Worm (Caenorhabditis elegans): ENCODE data around the gene idpp-13.

idpp-13 gene

DNA sequence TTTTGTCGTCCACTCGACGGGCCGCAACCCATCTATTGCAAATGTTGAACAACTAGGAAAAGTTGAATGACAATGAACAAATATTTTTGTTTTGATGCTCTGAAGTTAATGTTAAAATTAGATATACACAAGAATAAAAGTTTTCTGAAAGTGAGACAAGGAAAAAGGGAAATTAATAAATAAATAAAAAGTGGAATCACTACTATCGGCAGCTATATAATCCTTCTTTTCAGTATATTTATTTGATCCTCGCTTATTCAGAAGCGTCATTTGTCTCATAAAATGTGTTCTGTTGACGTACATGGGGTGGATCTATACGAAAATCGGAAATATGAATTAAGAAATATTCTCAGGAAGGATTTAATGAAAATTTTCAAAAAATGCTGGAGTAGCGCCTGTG is 9.4 kb upstream of the idpp-13 start, which contains the start of gene pef-1:
pef-1 (minus strand) TSS at position 101 of the 400 bp plus-strand sequence.
- TF ChIP-seq B0310.2 (tag; optimal IDR thresholded peaks at IDR 0.05) (no peak), F13C5.2 (tag; optimal IDR thresholded peaks at IDR 0.05) (no peak), aly-1 (tag; optimal IDR thresholded peaks at IDR 0.05) (no peak)

DNA sequence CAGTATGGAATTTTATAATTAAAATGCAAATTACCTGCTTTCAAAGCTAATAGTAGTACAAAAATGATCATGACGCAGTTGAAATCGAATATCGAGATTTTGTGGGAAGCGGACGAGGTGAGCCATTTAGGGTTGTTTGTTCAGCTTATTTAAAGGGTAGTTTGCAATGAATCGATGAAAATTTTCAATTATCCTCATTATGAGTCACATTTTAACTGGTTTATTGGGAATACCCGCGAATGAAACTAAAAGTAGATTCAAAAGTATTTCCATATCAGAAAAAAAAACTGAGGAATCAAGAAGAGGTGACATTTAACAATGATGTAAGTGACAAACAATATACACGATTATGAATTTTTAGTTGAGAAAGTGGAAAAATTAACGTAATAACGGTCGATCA is 2.5 kb upstream of the idpp-13 start, which contains the start of gene F23H11.7:
F23H11.7 (minus strand) TSS at position 101 of the 400 bp plus-strand sequence.
- TF ChIP-seq F13C5.2 (tag; optimal IDR thresholded peaks at IDR 0.05) = no peak
- TF ChIP-seq ceh-36 (tag; optimal IDR thresholded peaks at IDR 0.05) = no peak
- no peak for TF ChIP-seq pes-1 (GFP tag; IDR thresholded peaks at IDR 0.05)
- TF ChIP-seq aly-1 (tag; optimal IDR thresholded peaks at IDR 0.05) = no peak
- TF ChIP-seq tra-4 (tag; optimal IDR thresholded peaks at IDR 0.05) = no peak
- TF ChIP-seq B0310.2 (tag; optimal IDR thresholded peaks at IDR 0.05) = no peak
- TF ChIP-seq scrt-1 (GFP tag; IDR thresholded peaks at IDR 0.05) = no peak
- no peak for TF ChIP-seq flt-1 (GFP tag; IDR thresholded peaks at IDR 0.05)
- no peak for TF ChIP-seq hmbx-1 (tag; optimal IDR thresholded peaks at IDR 0.05)
- TF ChIP-seq ceh-13 (GFP tag; optimal IDR thresholded peaks at IDR 0.05) = no peak
- no peak for TF ChIP-seq tbx-11 (GFP tag; IDR thresholded peaks at IDR 0.05)
- no peak for TF ChIP-seq sea-1 (GFP tag; conservative IDR thresholded peaks at IDR 0.05)
- TF ChIP-seq hnd-1 (tag; optimal IDR thresholded peaks at IDR 0.05) = no peak
- no peak for TF ChIP-seq hmg-4 (GFP tag; optimal IDR thresholded peaks at IDR 0.05)
- TF ChIP-seq tbx-37 (GFP tag; conservative IDR thresholded peaks at IDR 0.05) = no peak
- no peak for TF ChIP-seq ama-1 (optimal IDR thresholded peaks at IDR 0.05)
- no peak for TF ChIP-seq ets-7 (tag; optimal IDR thresholded peaks at IDR 0.05)

- no peak for TF ChIP-seq hmbx-1 (tag; optimal IDR thresholded peaks at IDR 0.05)
- TF ChIP-seq flt-1 (GFP tag; IDR thresholded peaks at IDR 0.05) = no peak
- no peak for TF ChIP-seq tra-4 (tag; optimal IDR thresholded peaks at IDR 0.05)
- TF ChIP-seq tbx-11 (GFP tag; IDR thresholded peaks at IDR 0.05) = no peak
- no peak for TF ChIP-seq hmg-4 (GFP tag; optimal IDR thresholded peaks at IDR 0.05)
- no peak for TF ChIP-seq B0310.2 (tag; optimal IDR thresholded peaks at IDR 0.05)
- TF ChIP-seq ceh-36 (tag; optimal IDR thresholded peaks at IDR 0.05) = no peak
- no peak for TF ChIP-seq hnd-1 (tag; optimal IDR thresholded peaks at IDR 0.05)
- no peak for TF ChIP-seq sea-1 (GFP tag; conservative IDR thresholded peaks at IDR 0.05)
- no peak for TF ChIP-seq F13C5.2 (tag; optimal IDR thresholded peaks at IDR 0.05)
- TF ChIP-seq ceh-13 (GFP tag; optimal IDR thresholded peaks at IDR 0.05) = no peak
- TF ChIP-seq pes-1 (GFP tag; IDR thresholded peaks at IDR 0.05) = no peak
- TF ChIP-seq scrt-1 (GFP tag; IDR thresholded peaks at IDR 0.05) = no peak
- TF ChIP-seq aly-1 (tag; optimal IDR thresholded peaks at IDR 0.05) = no peak
- no peak for TF ChIP-seq tbx-37 (GFP tag; conservative IDR thresholded peaks at IDR 0.05)
Observed at ce11 chrIII:910540-911311, 6.1 kb downstream of the idpp-13 start, which contains the start of the genes F23H11.5 and bra-2. Gene F23H11.5 (minus strand): TSS chrIII:910590. Gene bra-2 (plus strand): TSS chrIII:911261.

- TF ChIP-seq F13C5.2 (tag; optimal IDR thresholded peaks at IDR 0.05) (no peak), sea-1 (GFP tag; conservative IDR thresholded peaks at IDR 0.05) (no peak), flt-1 (GFP tag; IDR thresholded peaks at IDR 0.05) (no peak), pes-1 (GFP tag; IDR thresholded peaks at IDR 0.05) (no peak), scrt-1 (GFP tag; IDR thresholded peaks at IDR 0.05) (no peak), hmg-4 (GFP tag; optimal IDR thresholded peaks at IDR 0.05) (no peak), ets-7 (tag; optimal IDR thresholded peaks at IDR 0.05) (no peak), hnd-1 (tag; optimal IDR thresholded peaks at IDR 0.05) (no peak), hmbx-1 (tag; optimal IDR thresholded peaks at IDR 0.05) (no peak), tra-4 (tag; optimal IDR thresholded peaks at IDR 0.05) (no peak), B0310.2 (tag; optimal IDR thresholded peaks at IDR 0.05) (no peak), tbx-37 (GFP tag; conservative IDR thresholded peaks at IDR 0.05) (no peak), aly-1 (tag; optimal IDR thresholded peaks at IDR 0.05) (no peak), ceh-36 (tag; optimal IDR thresholded peaks at IDR 0.05) (no peak), ceh-13 (GFP tag; optimal IDR thresholded peaks at IDR 0.05) (no peak), tbx-11 (GFP tag; IDR thresholded peaks at IDR 0.05) (no peak), ama-1 (optimal IDR thresholded peaks at IDR 0.05) (no peak)
Observed at ce11 chrIII:909540-909939, 7.3 kb downstream of the idpp-13 start, which contains the start of gene crls-1. Gene crls-1 (minus strand): TSS chrIII:909902.

DNA sequence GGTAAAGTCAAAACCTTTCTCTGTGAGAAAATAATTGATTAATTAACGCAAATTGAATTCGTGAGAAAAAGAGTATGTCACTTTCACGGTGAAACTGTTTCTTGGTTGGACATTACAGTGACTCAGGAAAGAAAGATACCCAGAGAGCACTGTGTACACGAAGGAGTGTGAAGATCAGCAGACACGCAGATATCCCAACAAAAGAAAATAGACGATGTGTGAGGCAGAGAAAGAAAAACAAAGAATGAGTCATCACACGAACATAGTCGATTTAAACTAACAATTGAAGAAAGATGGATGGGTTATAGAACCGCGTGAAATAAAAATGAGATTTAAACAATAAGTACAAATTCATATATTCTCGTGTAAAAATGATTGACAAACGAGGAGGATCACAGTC is 8.8 kb downstream of the idpp-13 start:
- TF ChIP-seq pes-1 (GFP tag; IDR thresholded peaks at IDR 0.05) = no peak
- TF ChIP-seq ets-7 (tag; optimal IDR thresholded peaks at IDR 0.05) = no peak
- no peak for TF ChIP-seq scrt-1 (GFP tag; IDR thresholded peaks at IDR 0.05)
- no peak for TF ChIP-seq hmbx-1 (tag; optimal IDR thresholded peaks at IDR 0.05)
- TF ChIP-seq ceh-13 (GFP tag; optimal IDR thresholded peaks at IDR 0.05) = no peak
- no peak for TF ChIP-seq ama-1 (optimal IDR thresholded peaks at IDR 0.05)
- TF ChIP-seq sea-1 (GFP tag; conservative IDR thresholded peaks at IDR 0.05) = no peak
- TF ChIP-seq ceh-36 (tag; optimal IDR thresholded peaks at IDR 0.05) = no peak
- TF ChIP-seq tbx-37 (GFP tag; conservative IDR thresholded peaks at IDR 0.05) = no peak

- TF ChIP-seq ets-7 (tag; optimal IDR thresholded peaks at IDR 0.05) (no peak), hnd-1 (tag; optimal IDR thresholded peaks at IDR 0.05) (no peak), B0310.2 (tag; optimal IDR thresholded peaks at IDR 0.05) (no peak)
Observed at ce11 chrIII:907311-907710, 9.5 kb downstream of the idpp-13 start, which contains the start of gene F23H11.4. Gene F23H11.4 (minus strand): TSS chrIII:907539.

- no peak for TF ChIP-seq ceh-13 (GFP tag; optimal IDR thresholded peaks at IDR 0.05)
- TF ChIP-seq tbx-37 (GFP tag; conservative IDR thresholded peaks at IDR 0.05) = no peak
- no peak for TF ChIP-seq sea-1 (GFP tag; conservative IDR thresholded peaks at IDR 0.05)
- TF ChIP-seq scrt-1 (GFP tag; IDR thresholded peaks at IDR 0.05) = no peak
Observed at ce11 chrIII:901600-902250, 15.1 kb downstream of the idpp-13 start.
